Worm (Caenorhabditis elegans): Measurements from ENCODE around the gene F11E6.10.

DNA sequence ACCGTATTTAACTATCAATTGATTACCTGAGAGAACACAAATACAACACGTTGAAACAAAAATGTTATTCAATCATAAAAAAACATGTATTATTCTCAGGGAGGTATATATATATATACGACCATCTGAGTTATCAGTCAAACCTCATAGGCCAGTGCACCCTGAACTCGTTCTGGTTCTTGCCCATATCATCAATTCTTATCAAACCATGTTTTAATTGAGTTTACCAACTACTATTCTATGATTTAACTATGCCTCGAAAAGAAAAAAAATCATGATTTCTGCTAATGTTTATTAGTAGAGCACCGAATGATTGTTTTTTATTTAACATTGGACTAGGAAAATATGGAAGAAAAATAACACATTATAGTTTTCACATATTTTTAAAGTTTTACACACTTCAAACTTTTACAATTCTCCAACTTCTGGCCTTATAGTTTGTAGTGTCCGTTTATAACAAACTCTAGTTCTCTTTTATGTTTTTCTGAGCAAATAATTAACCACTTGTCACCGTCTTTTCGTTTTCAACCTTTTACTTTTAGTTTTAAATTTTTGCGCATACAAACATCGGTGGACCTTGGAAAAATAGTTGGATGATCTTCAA is 30.6 kb downstream of the F11E6.10 start:
- TF ChIP-seq him-1 (tag; optimal IDR thresholded peaks at IDR 0.05) (no peak), W03F9.2 (tag; optimal IDR thresholded peaks at IDR 0.05) (no peak)

All from whole organism, L4/young adult.